Worm (Caenorhabditis elegans): ENCODE results near the gene noah-2.

Gene noah-2

DNA sequence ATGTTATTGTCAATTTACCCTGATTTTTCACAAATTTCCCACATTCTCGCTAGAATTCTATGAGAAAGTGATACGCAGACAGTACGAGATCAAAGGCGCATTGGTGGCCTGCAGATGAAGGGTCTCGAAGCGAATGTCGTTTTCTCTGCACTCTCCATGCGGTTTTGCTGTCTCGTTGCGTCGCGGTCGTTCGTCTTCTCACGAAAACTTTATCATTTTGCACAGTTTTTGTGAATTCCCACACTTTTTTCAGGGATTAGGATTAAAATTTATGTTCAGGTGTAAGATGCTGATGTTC, 20.1 kb upstream of the noah-2 start (continued):
- TF ChIP-seq pbrm-1 (GFP tag; IDR thresholded peaks at IDR 0.05) (peak; percentile 85; the same call in 1 of the 2 replicates), lag-1 (GFP tag; IDR thresholded peaks at IDR 0.05) (no peak), ets-4 (GFP tag; optimal IDR thresholded peaks at IDR 0.05) (no peak), let-526 (GFP tag; IDR thresholded peaks at IDR 0.05) (no peak), rec-8 (tag; optimal IDR thresholded peaks at IDR 0.05) (no peak), B0019.2 (GFP tag; conservative IDR thresholded peaks at IDR 0.05) (peak; percentile 60), attf-6 (GFP tag; IDR thresholded peaks at IDR 0.05) (peak; percentile 93)

DNA sequence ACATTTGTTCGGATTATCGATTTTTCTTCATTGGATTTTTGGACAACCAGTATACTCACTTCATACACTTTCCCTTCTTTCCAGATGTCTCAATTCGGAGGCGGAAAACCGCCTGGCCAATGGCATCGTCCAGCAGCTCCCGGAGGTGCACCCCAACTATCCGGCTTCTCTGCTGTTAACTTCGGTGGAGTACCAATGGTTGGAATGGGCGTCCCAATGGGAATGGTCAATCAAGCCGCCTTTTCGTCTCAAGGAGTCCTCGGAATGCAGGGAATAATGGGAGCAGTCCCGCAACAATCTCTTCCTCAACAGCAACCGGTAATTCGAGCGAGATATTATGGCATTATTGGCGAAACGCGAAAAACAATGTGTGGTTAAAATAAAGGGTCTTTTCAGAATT, 19.6 kb upstream of the noah-2 start, which contains the start of gene ccar-1:
Gene ccar-1, plus strand, starts transcription at position 83 of the 400 bp plus-strand sequence.
- TF ChIP-seq tbx-9 (tag; optimal IDR thresholded peaks at IDR 0.05; ENCODE audit: borderline replicate concordance) (no peak), rpc-1 (optimal IDR thresholded peaks at IDR 0.05) (no peak), rpc-1 (tag; optimal IDR thresholded peaks at IDR 0.05) (no peak), Y67H2A.10 (GFP tag; conservative IDR thresholded peaks at IDR 0.05) (no peak), let-607 (tag; optimal IDR thresholded peaks at IDR 0.05) (no peak), unc-62 (GFP tag; optimal IDR thresholded peaks at IDR 0.05) (no peak), snpc-4 (GFP tag; optimal IDR thresholded peaks at IDR 0.05) (no peak), snpc-4 (tag; optimal IDR thresholded peaks at IDR 0.05) (no peak), C17E4.6 (GFP tag; IDR thresholded peaks at IDR 0.05) (no peak), madf-3 (GFP tag; IDR thresholded peaks at IDR 0.05) (0 out of 2 replicates have a peak, but pooled peaks have one; percentile 3), chd-7 (tag; optimal IDR thresholded peaks at IDR 0.05) (no peak), cebp-2 (GFP tag; IDR thresholded peaks at IDR 0.05) (0 out of 2 replicates have a peak, but pooled peaks have one; percentile 48), zfh-2 (GFP tag; conservative IDR thresholded peaks at IDR 0.05) (0 out of 2 replicates have a peak, but pooled peaks have one; percentile 7), efl-1 (GFP tag; optimal IDR thresholded peaks at IDR 0.05) (no peak), egl-44 (GFP tag; IDR thresholded peaks at IDR 0.05) (no peak), pbrm-1 (GFP tag; IDR thresholded peaks at IDR 0.05) (peak; percentile 19; the same call in 1 of the 2 replicates), madf-10 (tag; optimal IDR thresholded peaks at IDR 0.05) (no peak), rcor-1 (GFP tag; IDR thresholded peaks at IDR 0.05) (0 out of 2 replicates have a peak, but pooled peaks have one; percentile 5), attf-6 (GFP tag; IDR thresholded peaks at IDR 0.05) (peak; percentile 81), T26A5.8 (tag; optimal IDR thresholded peaks at IDR 0.05) (no peak), T07F8.4 (tag; optimal IDR thresholded peaks at IDR 0.05) (no peak), lsl-1 (GFP tag; optimal IDR thresholded peaks at IDR 0.05) (no peak), egl-18 (GFP tag; IDR thresholded peaks at IDR 0.05) (no peak), nhr-90 (tag; optimal IDR thresholded peaks at IDR 0.05) (no peak), sptf-2 (GFP tag; optimal IDR thresholded peaks at IDR 0.05) (no peak), nfyb-1 (GFP tag; IDR thresholded peaks at IDR 0.05) (no peak), F49E8.2 (tag; optimal IDR thresholded peaks at IDR 0.05; ENCODE audit: insufficient read depth) (no peak), ztf-28 (GFP tag; IDR thresholded peaks at IDR 0.05) (peak; percentile 38; the same call in 1 of the 2 replicates), ZK185.1 (tag; optimal IDR thresholded peaks at IDR 0.05; ENCODE audit: poor library complexity, severe bottlenecking) (no peak), ztf-26 (tag; optimal IDR thresholded peaks at IDR 0.05) (no peak), K12H6.12 (tag; optimal IDR thresholded peaks at IDR 0.05) (no peak), die-1 (tag; optimal IDR thresholded peaks at IDR 0.05) (no peak), ets-4 (GFP tag; optimal IDR thresholded peaks at IDR 0.05) (no peak), mes-4 (tag; optimal IDR thresholded peaks at IDR 0.05) (no peak), lin-26 (GFP tag; IDR thresholded peaks at IDR 0.05) (peak; percentile 46; the same call in 1 of the 2 replicates), bed-1 (GFP tag; IDR thresholded peaks at IDR 0.05) (no peak), hmg-1.2 (GFP tag; IDR thresholded peaks at IDR 0.05) (no peak)

All from whole organism, young adult.